Fruit fly (Drosophila melanogaster) whole organism, wandering third instar larva: ENCODE measurements around the gene Rox8.

Source experiments
- Abd-B ChIP-seq: fragments of >200 bp; optimal IDR thresholded peaks from 2 replicates; lab custom pipeline; 2017; ENCODE audit warnings: missing biosample characterization, missing genetic modification characterization
- CrebA ChIP-seq: fragments of 200-800 bp; sonication (Bioruptor generic); optimal IDR thresholded peaks from 2 replicates; lab custom pipeline; 2016; ENCODE audit warnings: missing biosample characterization, mild to moderate bottlenecking, missing genetic modification characterization, borderline replicate concordance
- Jra ChIP-seq: sonication (Bioruptor generic); optimal IDR thresholded peaks from 2 replicates; lab custom pipeline; 2016; ENCODE audit warnings: missing biosample characterization, missing genetic modification characterization
- OdsH ChIP-seq: fragments of 200-800 bp; sonication (Bioruptor generic); optimal IDR thresholded peaks from 2 replicates; lab custom pipeline; 2016; ENCODE audit warnings: missing biosample characterization, mild to moderate bottlenecking, missing genetic modification characterization
- Sp1 ChIP-seq: fragments of 200-800 bp; sonication (Bioruptor generic); optimal IDR thresholded peaks from 3 replicates; lab custom pipeline; 2019; ENCODE audit warnings: missing biosample characterization, mild to moderate bottlenecking, missing genetic modification characterization, moderate library complexity
- br ChIP-seq: fragments of 200-800 bp; sonication (Bioruptor generic); optimal IDR thresholded peaks from 2 replicates; lab custom pipeline; 2016; ENCODE audit warnings: missing biosample characterization, missing genetic modification characterization
- dsf ChIP-seq: sonication (Bioruptor generic); optimal IDR thresholded peaks from 2 replicates; lab custom pipeline; 2016; ENCODE audit warnings: missing biosample characterization, missing genetic modification characterization, borderline replicate concordance
- foxo ChIP-seq, 2 experiments: fragments of 200-800 bp; sonication (Bioruptor generic); optimal IDR thresholded peaks; 2 replicates in 1 of 2; 3 replicates in 1 of 2; lab custom pipeline; 2016 to 2017; ENCODE audit warnings: missing biosample characterization in 2 of 2, missing genetic modification characterization in 2 of 2
- lola ChIP-seq: fragments of >200 bp; optimal IDR thresholded peaks from 2 replicates; lab custom pipeline; 2017; ENCODE audit warnings: missing biosample characterization, missing genetic modification characterization
- pan ChIP-seq: fragments of >200 bp; optimal IDR thresholded peaks from 2 replicates; lab custom pipeline; 2017
- psq ChIP-seq: fragments of 200-800 bp; sonication (Bioruptor generic); optimal IDR thresholded peaks from 3 replicates; lab custom pipeline; 2017; ENCODE audit warnings: missing biosample characterization, mild to moderate bottlenecking, missing genetic modification characterization, moderate library complexity
- woc ChIP-seq: sonication (Bioruptor generic); optimal IDR thresholded peaks from 2 replicates; lab custom pipeline; 2016; ENCODE audit warnings: missing biosample characterization, mild to moderate bottlenecking, missing genetic modification characterization

dm6 chr3R:24027222-24027621, 20.8 kb downstream of the Rox8 start:
- TF ChIP-seq Abd-B (no peak), lola (GFP tag; lab: Kevin White, UChicago) (no peak), pan (lab: Kevin White, UChicago) (no peak), dsf (GFP tag; lab: Kevin White, UChicago) (no peak), Jra (GFP tag; lab: Kevin White, UChicago) (no peak), CrebA (GFP tag; lab: Kevin White, UChicago) (no peak), OdsH (GFP tag; lab: Kevin White, UChicago) (no peak), br (GFP tag; lab: Kevin White, UChicago) (no peak), Sp1 (no peak), foxo (GFP tag; optimal IDR thresholded peaks at IDR 0.05; lab: Kevin White, UChicago) (no peak), psq (no peak), woc (GFP tag; lab: Kevin White, UChicago) (no peak)
